Fruit fly (Drosophila melanogaster) ovary, adult (tissue): ENCODE measurements around the gene CG8534.
A peak's percentile ranks its signal among the peaks of the same experiment; 100 is the strongest.

Experiments
- CG17801 ChIP-seq: fragments of 200-800 bp; optimal IDR thresholded peaks from 2 replicates; lab custom pipeline; 2019; ENCODE audit warnings: missing biosample characterization, mild to moderate bottlenecking, missing genetic modification characterization, moderate library complexity; ENCODE audit not compliant: partially characterized antibody

The CG8534 gene

dm6 chr3R:9812447-9812846 lies at the start of gene CG8534:
Gene CG8534, plus strand, starts transcription at chr3R:9812747.
- no peak for TF ChIP-seq CG17801 (GFP tag; lab: Kevin White, UChicago)

- no peak for TF ChIP-seq CG17801 (GFP tag; lab: Kevin White, UChicago)
These were observed 49.3 kb upstream of the CG8534 start, which contains the start of the genes Snap24 and CG8478 for dm6 chr3R:9762955-9763931. Gene Snap24, minus strand, starts transcription at chr3R:9763150. Gene CG8478, plus strand, starts transcription at chr3R:9763650.

- peak; percentile 29 for TF ChIP-seq CG17801 (GFP tag; lab: Kevin White, UChicago)
These were observed 44.6 kb upstream of the CG8534 start, which contains the start of gene Naa80 for dm6 chr3R:9767620-9768592. Gene Naa80, plus strand, starts transcription at chr3R:9767834.

dm6 chr3R:9768884-9769283 lies 43.7 kb upstream of the CG8534 start, which contains the start of gene MED6:
Gene MED6, minus strand, starts transcription at chr3R:9768984.
- TF ChIP-seq CG17801 (GFP tag; lab: Kevin White, UChicago) = no peak

- TF ChIP-seq CG17801 (GFP tag; lab: Kevin White, UChicago) = no peak
These were observed 42.4 kb upstream of the CG8534 start for dm6 chr3R:9770127-9770526.

dm6 chr3R:9771519-9771972 lies 41.0 kb upstream of the CG8534 start, which contains the start of gene CG9471:
Gene CG9471, minus strand, starts transcription at chr3R:9771542.
- TF ChIP-seq CG17801 (GFP tag; lab: Kevin White, UChicago) = peak; percentile 95

dm6 chr3R:9774147-9774546 lies 38.4 kb upstream of the CG8534 start, which contains the start of gene Whamy:
Gene Whamy, minus strand, starts transcription at chr3R:9774419.
- no peak for TF ChIP-seq CG17801 (GFP tag; lab: Kevin White, UChicago)

dm6 chr3R:9774821-9775220 lies 37.7 kb upstream of the CG8534 start, which contains the start of gene topi:
Gene topi, plus strand, starts transcription at chr3R:9775121.
- TF ChIP-seq CG17801 (GFP tag; lab: Kevin White, UChicago) = no peak

- TF ChIP-seq CG17801 (GFP tag; lab: Kevin White, UChicago) = peak; percentile 81
These were observed 34.6 kb upstream of the CG8534 start, which contains the start of gene RpS29 for dm6 chr3R:9777941-9778360. Gene RpS29, plus strand, starts transcription at chr3R:9778042.

dm6 chr3R:9779764-9780163 lies 32.8 kb upstream of the CG8534 start, which contains the start of gene CG12947:
Gene CG12947, plus strand, starts transcription at chr3R:9780064.
- no peak for TF ChIP-seq CG17801 (GFP tag; lab: Kevin White, UChicago)

dm6 chr3R:9783240-9783917 lies 29.2 kb upstream of the CG8534 start:
- TF ChIP-seq CG17801 (GFP tag; lab: Kevin White, UChicago) = peak; percentile 55

- no peak for TF ChIP-seq CG17801 (GFP tag; lab: Kevin White, UChicago)
These were observed 28.0 kb upstream of the CG8534 start, which contains the start of the genes MtnA and CG8500 for dm6 chr3R:9784341-9785062. Gene MtnA, minus strand, starts transcription at chr3R:9784370. Gene CG8500, plus strand, starts transcription at chr3R:9784653.
